Worm (Caenorhabditis elegans) whole organism, mixed stage, embryonic: ENCODE results near the gene aldo-2.
A peak's percentile ranks its signal among the peaks of the same experiment; 100 is the strongest.

ENCODE experiments used
- M03D4.4 ChIP-seq: sonication (generic microtip); optimal IDR thresholded peaks from 2 replicates; lab custom pipeline; 2017; ENCODE audit warnings: mild to moderate bottlenecking, missing genetic modification characterization, missing compliant biosample characterization
- bed-3 ChIP-seq: fragments of 200-800 bp; sonication (Bioruptor generic); optimal IDR thresholded peaks from 3 replicates; lab custom pipeline; 2018; ENCODE audit warnings: mild to moderate bottlenecking, missing genetic modification characterization, moderate library complexity, missing compliant biosample characterization
- blmp-1 ChIP-seq: fragments of 150-350 bp; optimal IDR thresholded peaks from 2 replicates; lab custom pipeline; 2014; ENCODE audit warnings: missing biosample characterization, missing genetic modification characterization
- ceh-39 ChIP-seq: fragments of 150-350 bp; optimal IDR thresholded peaks from 2 replicates; lab custom pipeline; 2014; ENCODE audit warnings: missing biosample characterization, missing genetic modification characterization
- ceh-43 ChIP-seq: fragments of 200-800 bp; sonication (Bioruptor generic); optimal IDR thresholded peaks from 2 replicates; lab custom pipeline; 2018; ENCODE audit warnings: mild to moderate bottlenecking, missing genetic modification characterization, moderate library complexity, missing compliant biosample characterization
- ces-1 ChIP-seq: fragments of 150-350 bp; optimal IDR thresholded peaks from 2 replicates; lab custom pipeline; 2014; ENCODE audit warnings: missing biosample characterization, missing genetic modification reagents, missing genetic modification characterization
- cnd-1 ChIP-seq: fragments of 200-800 bp; sonication (Bioruptor generic); optimal IDR thresholded peaks from 2 replicates; lab custom pipeline; 2018; ENCODE audit warnings: mild to moderate bottlenecking, missing genetic modification characterization, missing compliant biosample characterization
- drap-1 ChIP-seq: fragments of 200-800 bp; sonication (Bioruptor generic); optimal IDR thresholded peaks from 3 replicates; lab custom pipeline; 2018; ENCODE audit warnings: mild to moderate bottlenecking, missing genetic modification characterization, missing compliant biosample characterization
- elt-3 ChIP-seq: fragments of 150-350 bp; optimal IDR thresholded peaks from 2 replicates; lab custom pipeline; 2014; ENCODE audit warnings: missing biosample characterization, missing genetic modification characterization
- flh-1 ChIP-seq: fragments of 200-800 bp; sonication (Bioruptor generic); optimal IDR thresholded peaks from 2 replicates; lab custom pipeline; 2018; ENCODE audit warnings: mild to moderate bottlenecking, missing genetic modification characterization, moderate library complexity, missing compliant biosample characterization
- ham-2 ChIP-seq: fragments of 200-800 bp; sonication (Bioruptor generic); optimal IDR thresholded peaks from 2 replicates; lab custom pipeline; 2018; ENCODE audit warnings: mild to moderate bottlenecking, missing genetic modification characterization, missing compliant biosample characterization
- hlh-1 ChIP-seq: fragments of 150-350 bp; optimal IDR thresholded peaks from 2 replicates; lab custom pipeline; 2014; ENCODE audit warnings: missing biosample characterization, missing genetic modification reagents, missing genetic modification characterization
- lin-13 ChIP-seq: fragments of 150-350 bp; optimal IDR thresholded peaks from 2 replicates; lab custom pipeline; 2014; ENCODE audit warnings: missing biosample characterization, missing genetic modification characterization
- lsy-2 ChIP-seq: fragments of 150-350 bp; optimal IDR thresholded peaks from 2 replicates; lab custom pipeline; 2014; ENCODE audit warnings: missing biosample characterization, missing genetic modification characterization
- mab-5 ChIP-seq: fragments of 150-350 bp; optimal IDR thresholded peaks from 2 replicates; lab custom pipeline; 2014; ENCODE audit warnings: missing biosample characterization, missing genetic modification characterization
- mep-1 ChIP-seq: fragments of 150-350 bp; optimal IDR thresholded peaks from 2 replicates; lab custom pipeline; 2017; ENCODE audit warnings: missing biosample characterization, missing genetic modification reagents, missing genetic modification characterization, inconsistent platforms
- mls-2 ChIP-seq: sonication (generic microtip); optimal IDR thresholded peaks from 2 replicates; lab custom pipeline; 2016; ENCODE audit warnings: mild to moderate bottlenecking, missing genetic modification characterization, moderate library complexity, missing compliant biosample characterization
- nhr-12 ChIP-seq: fragments of 150-350 bp; optimal IDR thresholded peaks from 2 replicates; lab custom pipeline; 2014; ENCODE audit warnings: missing biosample characterization, missing genetic modification characterization
- nhr-2 ChIP-seq: fragments of 150-350 bp; optimal IDR thresholded peaks from 2 replicates; lab custom pipeline; 2014; ENCODE audit warnings: missing biosample characterization, missing genetic modification characterization
- nhr-237 ChIP-seq: fragments of 150-350 bp; optimal IDR thresholded peaks from 2 replicates; lab custom pipeline; 2014; ENCODE audit warnings: missing biosample characterization, missing genetic modification characterization
- nhr-28 ChIP-seq: fragments of 150-350 bp; optimal IDR thresholded peaks from 2 replicates; lab custom pipeline; 2014; ENCODE audit warnings: missing biosample characterization, missing genetic modification characterization
- pha-4 ChIP-seq: fragments of 150-350 bp; optimal IDR thresholded peaks from 2 replicates; lab custom pipeline; 2018; ENCODE audit warnings: missing biosample characterization, missing genetic modification reagents, missing genetic modification characterization
- sptf-1 ChIP-seq: sonication (generic microtip); optimal IDR thresholded peaks from 2 replicates; lab custom pipeline; 2017; ENCODE audit warnings: mild to moderate bottlenecking, missing genetic modification characterization, moderate library complexity, missing compliant biosample characterization
- tbx-8 ChIP-seq: fragments of 200-800 bp; sonication (Bioruptor generic); optimal IDR thresholded peaks from 2 replicates; lab custom pipeline; 2018; ENCODE audit warnings: mild to moderate bottlenecking, missing genetic modification characterization, moderate library complexity, missing compliant biosample characterization
- unc-120 ChIP-seq: sonication (generic microtip); optimal IDR thresholded peaks from 2 replicates; lab custom pipeline; 2017; ENCODE audit warnings: missing genetic modification characterization, missing compliant biosample characterization; ENCODE audit not compliant: poor library complexity, severe bottlenecking
- unc-39 ChIP-seq: fragments of 150-350 bp; optimal IDR thresholded peaks from 2 replicates; lab custom pipeline; 2014; ENCODE audit warnings: missing biosample characterization, missing genetic modification characterization
- unc-62 ChIP-seq: fragments of 150-350 bp; optimal IDR thresholded peaks from 2 replicates; lab custom pipeline; 2014; ENCODE audit warnings: missing biosample characterization, missing genetic modification reagents, missing genetic modification characterization
- ztf-11 ChIP-seq: fragments of 150-350 bp; optimal IDR thresholded peaks from 2 replicates; lab custom pipeline; 2014; ENCODE audit warnings: missing biosample characterization, missing genetic modification characterization

Gene aldo-2

ce11 chrIII:5898631-5899030, 22.2 kb upstream of the aldo-2 start:
- TF ChIP-seq ham-2 (GFP tag; lab: Kevin White, UChicago) = no peak
- TF ChIP-seq tbx-8 (GFP tag; lab: Kevin White, UChicago) = no peak
- no peak for TF ChIP-seq pha-4 (tag; lab: Kevin White, UChicago)
- peak; percentile 67 for TF ChIP-seq unc-120 (tag; lab: Kevin White, UChicago)
- TF ChIP-seq hlh-1 (tag; lab: Kevin White, UChicago) = peak; percentile 59

- TF ChIP-seq M03D4.4 (tag; lab: Kevin White, UChicago) (no peak), ces-1 (peak; percentile 27)
- TF ChIP-seq, all 35 proteins: peak for 1
These were observed 21.0 kb upstream of the aldo-2 start for ce11 chrIII:5897468-5897867.

- TF ChIP-seq ceh-39 = no peak
- no peak for TF ChIP-seq ces-1
- no peak for TF ChIP-seq nhr-28 (tag; lab: Kevin White, UChicago)
- no peak for TF ChIP-seq unc-39 (tag; lab: Kevin White, UChicago)
- TF ChIP-seq mab-5 (tag; lab: Kevin White, UChicago) = no peak
- TF ChIP-seq bed-3 (GFP tag; lab: Kevin White, UChicago) = no peak
- no peak for TF ChIP-seq tbx-8 (GFP tag; lab: Kevin White, UChicago)
- TF ChIP-seq ceh-43 (GFP tag; lab: Kevin White, UChicago) = no peak
These were observed 19.5 kb upstream of the aldo-2 start, which contains the start of gene pxl-1 for ce11 chrIII:5895913-5896312. Gene pxl-1, minus strand, starts transcription at chrIII:5896013.

- TF ChIP-seq sptf-1 (tag; lab: Kevin White, UChicago) (no peak), mls-2 (tag; lab: Kevin White, UChicago) (no peak), M03D4.4 (tag; lab: Kevin White, UChicago) (no peak), nhr-12 (tag; lab: Kevin White, UChicago) (no peak)
These were observed 16.5 kb upstream of the aldo-2 start for ce11 chrIII:5892909-5893308.

- TF ChIP-seq hlh-1 (tag; lab: Kevin White, UChicago) (no peak), elt-3 (no peak), drap-1 (GFP tag; lab: Kevin White, UChicago) (no peak), ham-2 (GFP tag; lab: Kevin White, UChicago) (no peak), unc-120 (tag; lab: Kevin White, UChicago) (no peak)
These were observed 12.2 kb upstream of the aldo-2 start, which contains the start of gene C28H8.8 for ce11 chrIII:5888675-5889074. Gene C28H8.8, minus strand, starts transcription at chrIII:5888775.

ce11 chrIII:5886893-5887292, 10.5 kb upstream of the aldo-2 start, which contains the start of gene C28H8.7:
Gene C28H8.7, minus strand, starts transcription at chrIII:5886993.
- TF ChIP-seq flh-1 (GFP tag; lab: Kevin White, UChicago) (no peak), M03D4.4 (tag; lab: Kevin White, UChicago) (no peak), tbx-8 (GFP tag; lab: Kevin White, UChicago) (no peak), elt-3 (no peak), ztf-11 (tag; lab: Kevin White, UChicago) (no peak), mep-1 (tag; lab: Kevin White, UChicago) (no peak), unc-62 (GFP tag; lab: Kevin White, UChicago) (no peak), mab-5 (tag; lab: Kevin White, UChicago) (no peak), sptf-1 (tag; lab: Kevin White, UChicago) (no peak), cnd-1 (tag; lab: Kevin White, UChicago) (no peak), lin-13 (tag; lab: Kevin White, UChicago) (no peak), blmp-1 (tag; lab: Kevin White, UChicago) (no peak), nhr-2 (tag; lab: Kevin White, UChicago) (no peak), unc-120 (tag; lab: Kevin White, UChicago) (no peak)

- no peak for TF ChIP-seq tbx-8 (GFP tag; lab: Kevin White, UChicago)
- TF ChIP-seq mab-5 (tag; lab: Kevin White, UChicago) = no peak
- TF ChIP-seq lsy-2 (tag; lab: Kevin White, UChicago) = no peak
- no peak for TF ChIP-seq ztf-11 (tag; lab: Kevin White, UChicago)
- TF ChIP-seq nhr-237 = no peak
These were observed 8.0 kb upstream of the aldo-2 start for ce11 chrIII:5884459-5884858.
